Fruit fly (Drosophila melanogaster) whole organism, pupa: Measurements from ENCODE around the gene eEF1delta.

Experiments used
- CG10348 ChIP-seq: fragments of 200-800 bp; sonication (Bioruptor generic); IDR thresholded peaks from 2 replicates; pipeline ENCODE4 v1.3.6; 2022; ENCODE audit warnings: missing biosample characterization, missing genetic modification characterization
- CG13204 ChIP-seq: fragments of 200-800 bp; sonication (Bioruptor generic); optimal IDR thresholded peaks from 2 replicates; lab custom pipeline; 2018; ENCODE audit warnings: missing biosample characterization, mild to moderate bottlenecking, missing genetic modification characterization, moderate library complexity
- CG14655 ChIP-seq: fragments of 200-800 bp; sonication (Bioruptor generic); optimal IDR thresholded peaks from 3 replicates; lab custom pipeline; 2017; ENCODE audit warnings: mild to moderate bottlenecking, missing biosample characterization, missing genetic modification reagents, missing genetic modification characterization
- CG15710 ChIP-seq: fragments of 200-800 bp; sonication (Bioruptor generic); optimal IDR thresholded peaks from 2 replicates; lab custom pipeline; 2018; ENCODE audit warnings: missing biosample characterization, mild to moderate bottlenecking, missing genetic modification characterization, moderate library complexity
- CG17806 ChIP-seq: fragments of 200-800 bp; sonication (Bioruptor generic); optimal IDR thresholded peaks from 2 replicates; lab custom pipeline; 2018; ENCODE audit warnings: missing biosample characterization, mild to moderate bottlenecking, missing genetic modification characterization, moderate library complexity
- CG32121 ChIP-seq: fragments of 200-800 bp; sonication (Bioruptor generic); IDR thresholded peaks from 2 replicates; pipeline ENCODE4 v1.3.6; 2022; ENCODE audit warnings: missing biosample characterization, missing genetic modification characterization
- CG34367 ChIP-seq: fragments of 200-800 bp; sonication (Bioruptor generic); optimal IDR thresholded peaks from 2 replicates; lab custom pipeline; 2018; ENCODE audit warnings: missing biosample characterization, mild to moderate bottlenecking, missing genetic modification characterization
- CG4496 ChIP-seq: fragments of 200-800 bp; sonication (Bioruptor generic); IDR thresholded peaks from 3 replicates; pipeline ENCODE4 v1.3.6; 2022; ENCODE audit warnings: missing biosample characterization, missing genetic modification characterization
- CG8159 ChIP-seq: fragments of 200-800 bp; sonication (Bioruptor generic); optimal IDR thresholded peaks from 3 replicates; lab custom pipeline; 2018; ENCODE audit warnings: missing biosample characterization, mild to moderate bottlenecking, missing genetic modification characterization, moderate library complexity
- CG8301 ChIP-seq: fragments of 200-800 bp; sonication (Bioruptor generic); optimal IDR thresholded peaks from 2 replicates; lab custom pipeline; 2018; ENCODE audit warnings: missing biosample characterization, mild to moderate bottlenecking, missing genetic modification characterization
- CG9948 ChIP-seq: fragments of 200-800 bp; sonication (Bioruptor generic); optimal IDR thresholded peaks from 2 replicates; lab custom pipeline; 2018; ENCODE audit warnings: missing biosample characterization, mild to moderate bottlenecking, missing genetic modification characterization, moderate library complexity
- D1 ChIP-seq: fragments of 200-800 bp; sonication (Bioruptor generic); optimal IDR thresholded peaks from 2 replicates; lab custom pipeline; 2018; ENCODE audit warnings: missing biosample characterization, mild to moderate bottlenecking, missing genetic modification characterization, moderate library complexity
- EcR ChIP-seq: fragments of 200-800 bp; sonication (Bioruptor generic); optimal IDR thresholded peaks from 3 replicates; lab custom pipeline; 2019; ENCODE audit warnings: missing biosample characterization, missing genetic modification characterization, mild to moderate bottlenecking, moderate library complexity, missing genetic modification reagents
- Ets98B ChIP-seq: fragments of 200-800 bp; sonication (Bioruptor generic); IDR thresholded peaks from 2 replicates; pipeline ENCODE4 v1.3.6; 2022; ENCODE audit warnings: missing biosample characterization, missing genetic modification characterization
- Pif1A ChIP-seq: fragments of 200-800 bp; sonication (Bioruptor generic); optimal IDR thresholded peaks from 3 replicates; lab custom pipeline; 2016; ENCODE audit warnings: missing biosample characterization, missing genetic modification characterization
- Pif1B ChIP-seq: fragments of 200-800 bp; sonication (Bioruptor generic); optimal IDR thresholded peaks from 3 replicates; lab custom pipeline; 2016; ENCODE audit warnings: missing biosample characterization, missing genetic modification characterization
- Snoo ChIP-seq: fragments of 200-800 bp; sonication (Bioruptor generic); optimal IDR thresholded peaks from 3 replicates; lab custom pipeline; 2017; ENCODE audit warnings: missing biosample characterization, mild to moderate bottlenecking, missing genetic modification characterization, inconsistent platforms
- fd96Ca ChIP-seq: fragments of 200-800 bp; sonication (Bioruptor generic); IDR thresholded peaks from 3 replicates; pipeline ENCODE4 v1.3.6; 2022; ENCODE audit warnings: missing biosample characterization, missing genetic modification characterization
- gl ChIP-seq: fragments of 200-800 bp; sonication (Bioruptor generic); optimal IDR thresholded peaks from 2 replicates; lab custom pipeline; 2018; ENCODE audit warnings: missing biosample characterization, mild to moderate bottlenecking, missing genetic modification characterization

The eEF1delta gene

dm6 chr2L:10263343-10263744 lies 31.0 kb downstream of the eEF1delta start, which contains the start of gene Rsf1:
Gene Rsf1 (minus strand): TSS chr2L:10263554.
- TF ChIP-seq Pif1B (GFP tag; lab: Kevin White, UChicago): no peak
- TF ChIP-seq CG15710 (tag; lab: Kevin White, UChicago): peak; percentile 8

DNA sequence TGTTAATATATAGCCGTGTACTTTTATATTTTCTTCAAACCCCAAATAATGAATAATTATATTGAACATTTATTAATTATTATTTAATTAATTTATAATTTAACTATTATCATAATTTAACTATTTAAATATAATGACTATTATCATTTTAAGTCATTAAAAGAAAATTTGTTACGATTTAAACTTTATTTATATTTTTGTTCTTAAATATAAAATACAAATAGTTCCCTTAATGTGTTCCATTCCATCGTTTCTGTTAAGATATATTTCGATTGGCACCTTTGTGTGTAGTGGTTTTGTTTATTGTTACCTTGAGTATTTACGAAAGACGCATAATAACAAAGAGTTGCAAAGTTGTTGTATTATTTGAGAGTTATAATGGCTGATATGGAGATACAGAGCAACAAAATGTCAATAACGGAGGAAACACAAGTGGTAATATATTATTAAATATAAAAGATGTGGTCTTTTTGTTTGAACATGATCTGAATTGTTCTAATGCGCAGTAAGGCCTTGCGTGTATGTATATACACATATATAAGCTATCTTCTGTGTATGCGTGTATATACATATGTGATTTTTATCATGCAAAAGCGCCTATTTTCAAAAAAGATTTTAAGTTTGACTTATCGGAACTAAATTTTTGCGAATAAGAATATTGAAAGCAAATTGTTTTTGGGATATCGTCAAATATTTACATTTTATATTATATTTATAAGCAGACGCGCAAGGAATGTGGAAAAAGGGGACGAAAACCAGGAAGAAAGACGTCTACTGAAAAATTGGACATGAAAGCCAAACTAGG lies 31.7 kb downstream of the eEF1delta start, which contains the start of gene REPTOR-BP:
Gene REPTOR-BP, plus strand, starts transcription at position 296 of the 805 bp plus-strand sequence.
- TF ChIP-seq CG14655 (GFP tag; lab: Kevin White, UChicago) (no peak), fd96Ca (GFP tag; lab: Robert Waterston, UW) (no peak), CG10348 (GFP tag; lab: Robert Waterston, UW) (no peak), CG4496 (GFP tag; lab: Robert Waterston, UW) (no peak), Snoo (tag; lab: Kevin White, UChicago) (peak; percentile 8), CG9948 (tag; lab: Kevin White, UChicago) (no peak)
- TF ChIP-seq, all 21 proteins: peak for 1

- TF ChIP-seq CG9948 (tag; lab: Kevin White, UChicago) (no peak), CG4496 (GFP tag; lab: Robert Waterston, UW) (no peak), CG34367 (tag; lab: Kevin White, UChicago) (no peak), CG8301 (tag; lab: Kevin White, UChicago) (no peak), CG8159 (tag; lab: Kevin White, UChicago) (no peak), Pif1B (GFP tag; lab: Kevin White, UChicago) (no peak), EcR (GFP tag; lab: Kevin White, UChicago) (no peak), Snoo (tag; lab: Kevin White, UChicago) (no peak), CG32121 (no peak), gl (tag; lab: Kevin White, UChicago) (no peak), CG17806 (no peak), CG14655 (GFP tag; lab: Kevin White, UChicago) (no peak), CG13204 (GFP tag; lab: Kevin White, UChicago) (no peak), Pif1A (GFP tag; lab: Kevin White, UChicago) (no peak)
Measured at dm6 chr2L:10265129-10265528, 32.8 kb downstream of the eEF1delta start, which contains the start of gene Mob3. Gene Mob3 (plus strand): TSS chr2L:10265336.

DNA sequence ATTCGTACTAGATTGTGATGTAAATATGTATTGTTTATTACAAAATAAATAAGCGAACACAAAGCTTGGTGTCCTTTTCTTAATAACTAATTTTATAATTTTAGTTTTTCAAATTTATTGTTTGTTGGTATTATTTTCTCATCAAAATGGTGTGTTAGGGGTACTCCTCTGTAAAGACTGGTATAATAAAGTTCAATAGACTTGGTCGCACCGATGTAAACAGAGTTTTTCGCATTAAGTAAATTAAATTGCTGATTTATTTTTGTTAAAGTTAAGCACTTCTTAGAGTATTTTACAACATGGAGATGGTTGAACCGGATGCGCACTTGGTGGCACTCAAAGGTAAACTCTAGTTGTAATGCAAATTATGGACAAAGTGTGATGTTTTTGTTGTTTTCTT lies 34.2 kb downstream of the eEF1delta start, which contains the start of gene CG4953:
Gene CG4953, plus strand, starts transcription at position 193 of the 400 bp plus-strand sequence.
- TF ChIP-seq Pif1A (GFP tag; lab: Kevin White, UChicago) (no peak), CG8159 (tag; lab: Kevin White, UChicago) (no peak), gl (tag; lab: Kevin White, UChicago) (no peak), Snoo (tag; lab: Kevin White, UChicago) (no peak), D1 (tag; lab: Kevin White, UChicago) (no peak), CG32121 (no peak), CG34367 (tag; lab: Kevin White, UChicago) (no peak), CG9948 (tag; lab: Kevin White, UChicago) (no peak), CG14655 (GFP tag; lab: Kevin White, UChicago) (no peak), CG17806 (no peak), Pif1B (GFP tag; lab: Kevin White, UChicago) (no peak), EcR (GFP tag; lab: Kevin White, UChicago) (no peak)
- TF ChIP-seq, all 21 proteins: peak for 0

DNA sequence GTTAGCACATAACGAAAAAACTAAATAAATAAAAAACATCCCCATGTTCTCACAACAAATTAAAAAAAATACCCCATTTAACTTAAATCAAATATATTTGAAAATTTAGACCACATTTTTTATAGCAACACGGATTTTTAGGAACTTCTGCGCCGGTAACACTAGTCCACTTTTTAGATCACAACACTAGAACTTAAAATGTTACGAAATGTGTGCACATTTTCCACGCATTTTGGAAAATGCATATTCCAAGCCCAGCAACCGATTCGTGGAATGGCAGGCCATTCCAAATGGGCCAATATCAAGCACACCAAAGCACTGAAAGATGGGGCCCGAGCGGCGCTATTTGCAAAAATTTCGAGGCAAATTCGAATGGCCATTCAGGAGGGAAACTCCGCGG lies 36.4 kb downstream of the eEF1delta start, which contains the start of gene CG4957:
Gene CG4957, plus strand, starts transcription at position 185 of the 400 bp plus-strand sequence.
- TF ChIP-seq fd96Ca (GFP tag; lab: Robert Waterston, UW) (no peak), CG4496 (GFP tag; lab: Robert Waterston, UW) (no peak), CG15710 (tag; lab: Kevin White, UChicago) (no peak), CG9948 (tag; lab: Kevin White, UChicago) (no peak), EcR (GFP tag; lab: Kevin White, UChicago) (no peak), CG13204 (GFP tag; lab: Kevin White, UChicago) (no peak), CG17806 (no peak), CG10348 (GFP tag; lab: Robert Waterston, UW) (no peak), CG32121 (no peak)

DNA sequence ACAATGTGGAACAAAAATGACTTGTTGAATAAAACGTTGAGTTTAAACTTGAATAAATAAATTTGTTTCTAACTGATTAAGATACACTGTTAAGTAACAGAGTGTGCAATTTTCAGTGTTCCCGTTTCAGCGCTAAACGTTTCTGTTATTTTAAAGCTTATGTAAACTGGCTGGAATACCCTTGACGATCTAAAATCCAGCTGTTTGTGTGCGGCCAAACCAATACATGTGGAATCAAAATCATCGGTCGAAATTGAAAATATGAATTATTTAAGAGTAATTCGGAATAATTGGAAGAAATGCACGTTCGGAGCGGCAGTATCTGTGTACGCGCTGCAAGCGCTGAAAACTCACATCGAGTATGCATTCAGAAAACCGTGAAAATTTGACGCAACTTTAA lies 37.5 kb downstream of the eEF1delta start, which contains the start of gene Mulk:
Gene Mulk, plus strand, starts transcription at position 198 of the 400 bp plus-strand sequence.
- no peak for TF ChIP-seq Pif1A (GFP tag; lab: Kevin White, UChicago)

DNA sequence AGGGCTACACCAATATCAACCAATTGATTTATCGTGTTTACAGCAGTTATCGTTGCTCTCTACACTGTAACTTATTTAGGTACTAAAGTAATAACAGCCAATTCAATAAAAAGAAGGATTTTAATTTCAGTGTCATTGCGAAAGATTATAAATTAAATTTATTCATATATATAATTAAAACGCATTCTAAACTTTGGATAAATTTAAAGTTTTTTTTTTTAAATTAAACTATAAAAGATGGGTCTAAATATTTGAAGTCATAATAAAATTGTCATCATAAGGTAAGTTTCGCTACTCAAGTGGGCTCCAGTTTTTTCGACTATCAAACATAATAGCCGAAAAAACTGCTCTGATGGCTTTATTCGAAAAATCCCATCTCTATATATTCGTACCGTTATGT lies 39.9 kb downstream of the eEF1delta start, which contains the start of gene trk:
Gene trk, minus strand, starts transcription at position 101 of the 400 bp plus-strand sequence.
- TF ChIP-seq CG10348 (GFP tag; lab: Robert Waterston, UW) (no peak), Ets98B (GFP tag; lab: Robert Waterston, UW) (no peak)
- TF ChIP-seq, all 21 proteins: peak for 0
